Worm (Caenorhabditis elegans): Measurements from ENCODE around the gene Y56A3A.31.
A peak's percentile ranks its signal among the peaks of the same experiment; 100 is the strongest.

DNA sequence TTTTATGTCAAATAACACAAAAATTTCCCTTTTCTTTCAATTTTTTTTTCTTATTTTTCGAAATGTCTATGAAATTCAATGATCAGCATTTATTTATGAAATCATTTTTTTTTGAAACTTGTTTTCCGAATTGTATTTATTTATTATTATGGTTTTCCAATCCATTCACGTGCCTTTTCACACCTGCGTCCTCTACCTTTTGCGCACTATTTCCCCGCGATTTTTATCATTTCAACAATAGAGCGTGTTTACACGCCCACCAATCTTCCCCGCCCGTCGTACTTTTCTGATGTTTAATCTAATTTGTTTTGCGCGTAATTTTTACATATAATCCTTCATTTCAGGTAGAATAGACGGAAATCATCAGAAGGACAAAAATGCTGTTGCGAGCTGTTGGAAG is 15.5 kb downstream of the Y56A3A.31 start, which contains the start of gene wah-1:
- peak; percentile 5 for TF ChIP-seq elt-2 (tag; optimal IDR thresholded peaks at IDR 0.05)
- no peak for TF ChIP-seq mec-3 (tag; optimal IDR thresholded peaks at IDR 0.05; ENCODE audit: borderline replicate concordance)
- no peak for TF ChIP-seq npax-4 (tag; optimal IDR thresholded peaks at IDR 0.05)
- no peak for TF ChIP-seq C08G9.2 (tag; optimal IDR thresholded peaks at IDR 0.05)
- TF ChIP-seq sdc-2 (tag; optimal IDR thresholded peaks at IDR 0.05) = no peak
- TF ChIP-seq odd-2 (tag; optimal IDR thresholded peaks at IDR 0.05) = no peak
- TF ChIP-seq ama-1 (optimal IDR thresholded peaks at IDR 0.05) = no peak
- TF ChIP-seq hlh-30 (tag; optimal IDR thresholded peaks at IDR 0.05; ENCODE audit: insufficient read depth) = peak; percentile 9
- TF ChIP-seq ceh-6 (GFP tag; optimal IDR thresholded peaks at IDR 0.05) = no peak
- no peak for TF ChIP-seq nhr-11 (tag; optimal IDR thresholded peaks at IDR 0.05)
- TF ChIP-seq tbx-7 (tag; optimal IDR thresholded peaks at IDR 0.05) = no peak

Measured in whole organism, late embryonic.